Fruit fly (Drosophila melanogaster): ENCODE measurements around the gene caup.

DNA sequence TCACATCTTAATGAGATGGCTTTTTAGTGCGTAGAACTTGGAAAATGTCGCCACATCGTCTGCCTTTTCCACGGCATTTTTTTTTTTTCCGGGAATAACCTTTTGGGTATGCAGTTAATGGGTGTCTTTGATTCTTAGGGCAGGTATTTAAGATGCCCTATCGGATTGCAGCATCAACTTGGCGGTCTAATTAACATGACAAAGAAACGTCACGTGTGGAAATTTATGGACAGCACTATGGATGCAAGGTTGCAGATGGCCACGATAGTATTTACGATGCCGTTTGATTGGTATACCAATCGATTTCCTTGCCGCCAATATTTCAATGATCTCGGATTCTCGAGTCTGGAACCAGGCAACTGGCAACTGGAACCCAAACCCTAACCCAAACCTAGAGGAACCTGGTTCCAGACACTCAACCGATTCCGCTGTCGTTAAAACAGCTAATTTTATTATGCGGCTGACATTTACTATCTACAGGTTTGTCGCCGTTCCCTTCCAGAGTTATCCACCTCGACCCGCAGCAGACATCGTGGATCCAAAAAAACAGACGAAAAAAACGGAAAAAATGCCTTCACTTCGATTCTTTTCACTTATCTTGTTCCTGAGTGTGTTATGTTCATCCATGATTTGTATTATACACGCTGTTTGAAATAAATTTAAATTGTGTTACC lies 8.1 kb upstream of the caup start:
- no peak for TF ChIP-seq CG16779 (tag; optimal IDR thresholded peaks at IDR 0.05)
- no peak for TF ChIP-seq lz (GFP tag; optimal IDR thresholded peaks at IDR 0.05)
